Worm (Caenorhabditis elegans) whole organism, L3 larva: ENCODE data around the gene C31H2.14.

Experiments
- R02D3.7 ChIP-seq: fragments of 150-350 bp; optimal IDR thresholded peaks from 2 replicates; lab custom pipeline; 2014; ENCODE audit warnings: missing biosample characterization, missing genetic modification characterization
- ZK546.5 ChIP-seq: sonication (generic microtip); optimal IDR thresholded peaks from 2 replicates; lab custom pipeline; 2017; ENCODE audit warnings: missing biosample characterization, missing genetic modification characterization
- aly-2 ChIP-seq: fragments of 150-350 bp; optimal IDR thresholded peaks from 2 replicates; lab custom pipeline; 2014; ENCODE audit warnings: missing biosample characterization, missing genetic modification characterization
- ama-1 ChIP-seq: fragments of 150-350 bp; optimal IDR thresholded peaks from 2 replicates; lab custom pipeline; 2018
- ceh-16 ChIP-seq: sonication (generic microtip); optimal IDR thresholded peaks from 2 replicates; lab custom pipeline; 2017; ENCODE audit warnings: missing biosample characterization, missing genetic modification characterization
- ceh-28 ChIP-seq: fragments of 150-350 bp; optimal IDR thresholded peaks from 2 replicates; lab custom pipeline; 2014; ENCODE audit warnings: missing biosample characterization, missing genetic modification reagents, missing genetic modification characterization
- egl-5 ChIP-seq: fragments of 150-350 bp; optimal IDR thresholded peaks from 2 replicates; lab custom pipeline; 2017; ENCODE audit warnings: missing biosample characterization, missing genetic modification reagents, missing genetic modification characterization, inconsistent platforms
- elt-1 ChIP-seq: fragments of 150-350 bp; optimal IDR thresholded peaks from 2 replicates; lab custom pipeline; 2014; ENCODE audit warnings: missing biosample characterization, missing genetic modification characterization
- elt-2 ChIP-seq: sonication (generic microtip); optimal IDR thresholded peaks from 2 replicates; lab custom pipeline; 2016; ENCODE audit warnings: missing genetic modification reagents, mild to moderate bottlenecking, missing genetic modification characterization, missing compliant biosample characterization
- eor-1 ChIP-seq, 2 experiments: fragments of 150-350 bp; optimal IDR thresholded peaks; 2 replicates each; lab custom pipeline; 2014 to 2018; ENCODE audit warnings: missing biosample characterization in 2 of 2, missing genetic modification characterization in 2 of 2
- fkh-10 ChIP-seq: sonication (generic microtip); optimal IDR thresholded peaks from 2 replicates; lab custom pipeline; 2017; ENCODE audit warnings: missing biosample characterization, missing genetic modification reagents, missing genetic modification characterization
- fkh-2 ChIP-seq: fragments of 150-350 bp; optimal IDR thresholded peaks from 2 replicates; lab custom pipeline; 2014; ENCODE audit warnings: missing biosample characterization, missing genetic modification reagents, missing genetic modification characterization
- hmg-11 ChIP-seq: sonication (generic microtip); optimal IDR thresholded peaks from 2 replicates; lab custom pipeline; 2016; ENCODE audit warnings: missing genetic modification characterization, missing compliant biosample characterization
- jun-1 ChIP-seq: fragments of 150-350 bp; optimal IDR thresholded peaks from 2 replicates; lab custom pipeline; 2014; ENCODE audit warnings: missing biosample characterization, missing genetic modification reagents, missing genetic modification characterization
- lin-39 ChIP-seq: fragments of 150-350 bp; optimal IDR thresholded peaks from 2 replicates; lab custom pipeline; 2018; ENCODE audit warnings: missing biosample characterization, missing genetic modification reagents, missing genetic modification characterization
- lsy-12 ChIP-seq: sonication (generic microtip); optimal IDR thresholded peaks from 2 replicates; lab custom pipeline; 2016; ENCODE audit warnings: mild to moderate bottlenecking, missing genetic modification characterization, missing compliant biosample characterization
- mdl-1 ChIP-seq: fragments of 150-350 bp; optimal IDR thresholded peaks from 2 replicates; lab custom pipeline; 2014; ENCODE audit warnings: missing biosample characterization, missing genetic modification characterization
- nfya-1 ChIP-seq: sonication (generic microtip); optimal IDR thresholded peaks from 2 replicates; lab custom pipeline; 2017; ENCODE audit warnings: missing genetic modification characterization, mild to moderate bottlenecking, missing compliant biosample characterization, antibody characterized with exemption, moderate library complexity; ENCODE audit not compliant: insufficient read depth
- nhr-12 ChIP-seq: fragments of 150-350 bp; optimal IDR thresholded peaks from 2 replicates; lab custom pipeline; 2014; ENCODE audit warnings: missing biosample characterization, missing genetic modification characterization
- nhr-23 ChIP-seq: fragments of 150-350 bp; optimal IDR thresholded peaks from 2 replicates; lab custom pipeline; 2014; ENCODE audit warnings: missing biosample characterization, missing genetic modification reagents, missing genetic modification characterization
- nhr-237 ChIP-seq: fragments of 150-350 bp; optimal IDR thresholded peaks from 2 replicates; lab custom pipeline; 2014; ENCODE audit warnings: missing biosample characterization, missing genetic modification characterization
- nhr-43 ChIP-seq: sonication (generic microtip); optimal IDR thresholded peaks from 2 replicates; lab custom pipeline; 2016; ENCODE audit warnings: mild to moderate bottlenecking, missing genetic modification characterization, missing compliant biosample characterization; ENCODE audit not compliant: poor library complexity, severe bottlenecking
- nhr-67 ChIP-seq: fragments of 150-350 bp; optimal IDR thresholded peaks from 2 replicates; lab custom pipeline; 2014; ENCODE audit warnings: missing biosample characterization, missing genetic modification characterization
- nhr-77 ChIP-seq: fragments of 150-350 bp; optimal IDR thresholded peaks from 2 replicates; lab custom pipeline; 2014; ENCODE audit warnings: missing biosample characterization, missing genetic modification characterization
- pha-4 ChIP-seq: fragments of 150-350 bp; optimal IDR thresholded peaks from 2 replicates; lab custom pipeline; 2014; ENCODE audit warnings: missing biosample characterization, missing genetic modification reagents, missing genetic modification characterization
- sea-2 ChIP-seq: fragments of 150-350 bp; sonication (generic microtip); optimal IDR thresholded peaks from 4 replicates; lab custom pipeline; 2014; ENCODE audit warnings: missing biosample characterization, missing genetic modification reagents, missing genetic modification characterization
- skn-1 ChIP-seq: fragments of 150-350 bp; optimal IDR thresholded peaks from 2 replicates; lab custom pipeline; 2014; ENCODE audit warnings: missing biosample characterization, missing genetic modification characterization
- tbx-2 ChIP-seq: sonication (generic microtip); optimal IDR thresholded peaks from 2 replicates; lab custom pipeline; 2016; ENCODE audit warnings: mild to moderate bottlenecking, missing genetic modification characterization, missing compliant biosample characterization
- unc-62 ChIP-seq: fragments of 150-350 bp; sonication (generic microtip); optimal IDR thresholded peaks from 4 replicates; lab custom pipeline; 2014; ENCODE audit warnings: missing biosample characterization, missing genetic modification reagents, missing genetic modification characterization
- zag-1 ChIP-seq: fragments of 150-350 bp; optimal IDR thresholded peaks from 2 replicates; lab custom pipeline; 2014; ENCODE audit warnings: missing biosample characterization, missing genetic modification characterization
- ztf-11 ChIP-seq: fragments of 150-350 bp; optimal IDR thresholded peaks from 2 replicates; lab custom pipeline; 2014; ENCODE audit warnings: missing biosample characterization, missing genetic modification characterization
- ztf-4 ChIP-seq: fragments of 150-350 bp; optimal IDR thresholded peaks from 2 replicates; lab custom pipeline; 2014; ENCODE audit warnings: missing biosample characterization, missing genetic modification characterization

C31H2.14 gene

ce11 chrX:5119686-5120085 is 28.3 kb upstream of the C31H2.14 start:
- TF ChIP-seq ceh-16 (tag; lab: Kevin White, UChicago), result no peak
- no peak for TF ChIP-seq lsy-12
- TF ChIP-seq zag-1, result no peak
- no peak for TF ChIP-seq ztf-11 (tag; lab: Kevin White, UChicago)
- no peak for TF ChIP-seq ZK546.5 (tag; lab: Kevin White, UChicago)
- TF ChIP-seq hmg-11 (tag; lab: Kevin White, UChicago), result no peak
- TF ChIP-seq nhr-23 (tag; lab: Kevin White, UChicago), result no peak
- no peak for TF ChIP-seq nhr-237 (tag; lab: Kevin White, UChicago)
- no peak for TF ChIP-seq sea-2 (GFP tag; lab: Kevin White, UChicago)
- TF ChIP-seq eor-1 (tag; optimal IDR thresholded peaks at IDR 0.05; lab: Kevin White, UChicago), result no peak
- TF ChIP-seq skn-1 (tag; lab: Kevin White, UChicago), result no peak
- no peak for TF ChIP-seq nhr-12 (tag; lab: Kevin White, UChicago)
- TF ChIP-seq nhr-67, result no peak
- no peak for TF ChIP-seq elt-2 (tag; lab: Kevin White, UChicago)
- no peak for TF ChIP-seq nhr-77 (tag; lab: Kevin White, UChicago)
- TF ChIP-seq ceh-28 (tag; lab: Kevin White, UChicago), result no peak
- TF ChIP-seq nhr-43, result no peak

ce11 chrX:5120196-5120595 is 27.8 kb upstream of the C31H2.14 start:
- no peak for TF ChIP-seq jun-1 (tag; lab: Kevin White, UChicago)
- no peak for TF ChIP-seq ztf-4 (tag; lab: Kevin White, UChicago)
- TF ChIP-seq ama-1 (lab: Kevin White, UChicago), result no peak
- no peak for TF ChIP-seq aly-2 (tag; lab: Kevin White, UChicago)
- no peak for TF ChIP-seq R02D3.7

ce11 chrX:5120807-5121206 is 27.2 kb upstream of the C31H2.14 start:
- no peak for TF ChIP-seq elt-1 (tag; lab: Kevin White, UChicago)
- TF ChIP-seq fkh-10 (GFP tag; lab: Kevin White, UChicago), result no peak
- no peak for TF ChIP-seq nhr-23 (tag; lab: Kevin White, UChicago)
- no peak for TF ChIP-seq lsy-12
- TF ChIP-seq ama-1 (lab: Kevin White, UChicago), result peak; percentile 38
- TF ChIP-seq tbx-2 (tag; lab: Kevin White, UChicago), result no peak
- no peak for TF ChIP-seq nfya-1 (tag; lab: Kevin White, UChicago)
- no peak for TF ChIP-seq eor-1 (tag; optimal IDR thresholded peaks at IDR 0.05; lab: Kevin White, UChicago)

- TF ChIP-seq nfya-1 (tag; lab: Kevin White, UChicago), result peak; percentile 52
- TF ChIP-seq lin-39 (tag; lab: Kevin White, UChicago), result peak; percentile 66
- no peak for TF ChIP-seq mdl-1 (tag; lab: Kevin White, UChicago)
- TF ChIP-seq sea-2 (GFP tag; lab: Kevin White, UChicago), result peak; percentile 67
- TF ChIP-seq fkh-2 (tag; lab: Kevin White, UChicago), result no peak
- TF ChIP-seq ZK546.5 (tag; lab: Kevin White, UChicago), result no peak
- TF ChIP-seq ama-1 (lab: Kevin White, UChicago), result peak; percentile 20
- TF ChIP-seq pha-4 (tag; lab: Kevin White, UChicago), result peak; percentile 5
- TF ChIP-seq hmg-11 (tag; lab: Kevin White, UChicago), result peak; percentile 61
- no peak for TF ChIP-seq unc-62 (GFP tag; lab: Kevin White, UChicago)
Measured at ce11 chrX:5121789-5122188, 26.2 kb upstream of the C31H2.14 start.

ce11 chrX:5122369-5122768 is 25.6 kb upstream of the C31H2.14 start:
- TF ChIP-seq sea-2 (GFP tag; lab: Kevin White, UChicago) (no peak), fkh-2 (tag; lab: Kevin White, UChicago) (no peak), elt-2 (tag; lab: Kevin White, UChicago) (peak; percentile 36), hmg-11 (tag; lab: Kevin White, UChicago) (no peak), egl-5 (tag; lab: Kevin White, UChicago) (no peak), nhr-23 (tag; lab: Kevin White, UChicago) (peak; percentile 9)
